Worm (Caenorhabditis elegans) whole organism, late embryonic: ENCODE data around the gene spp-14.

Experiments used
- ceh-14 ChIP-seq: sonication (generic microtip); optimal IDR thresholded peaks from 2 replicates; lab custom pipeline; 2016; ENCODE audit warnings: missing genotype, missing genetic modification characterization, missing compliant biosample characterization
- ceh-2 ChIP-seq: sonication (generic microtip); optimal IDR thresholded peaks from 2 replicates; lab custom pipeline; 2016; ENCODE audit warnings: missing genotype, missing genetic modification characterization, missing compliant biosample characterization
- ceh-22 ChIP-seq: sonication (generic microtip); optimal IDR thresholded peaks from 2 replicates; lab custom pipeline; 2017; ENCODE audit warnings: missing biosample characterization, missing genetic modification characterization
- dmd-4 ChIP-seq: sonication (generic microtip); optimal IDR thresholded peaks from 2 replicates; lab custom pipeline; 2016; ENCODE audit warnings: borderline replicate concordance, missing genetic modification characterization, missing compliant biosample characterization
- fkh-10 ChIP-seq: fragments of 150-350 bp; optimal IDR thresholded peaks from 2 replicates; lab custom pipeline; 2014; ENCODE audit warnings: missing biosample characterization, missing genetic modification reagents, missing genetic modification characterization
- nfya-1 ChIP-seq: sonication (generic microtip); optimal IDR thresholded peaks from 2 replicates; lab custom pipeline; 2017; ENCODE audit warnings: missing genetic modification characterization, mild to moderate bottlenecking, missing compliant biosample characterization, antibody characterized with exemption, moderate library complexity
- nhr-232 ChIP-seq: sonication (generic microtip); optimal IDR thresholded peaks from 2 replicates; lab custom pipeline; 2016; ENCODE audit warnings: missing genetic modification characterization, missing compliant biosample characterization
- pag-3 ChIP-seq: sonication (generic microtip); optimal IDR thresholded peaks from 2 replicates; lab custom pipeline; 2016; ENCODE audit warnings: missing compliant biosample characterization, missing genetic modification characterization, borderline replicate concordance
- pha-4 ChIP-seq: fragments of 150-350 bp; optimal IDR thresholded peaks from 2 replicates; lab custom pipeline; 2018; ENCODE audit warnings: missing biosample characterization, missing genetic modification reagents, missing genetic modification characterization
- ztf-16 ChIP-seq: sonication (generic microtip); optimal IDR thresholded peaks from 2 replicates; lab custom pipeline; 2017; ENCODE audit warnings: missing genetic modification characterization, missing compliant biosample characterization

DNA sequence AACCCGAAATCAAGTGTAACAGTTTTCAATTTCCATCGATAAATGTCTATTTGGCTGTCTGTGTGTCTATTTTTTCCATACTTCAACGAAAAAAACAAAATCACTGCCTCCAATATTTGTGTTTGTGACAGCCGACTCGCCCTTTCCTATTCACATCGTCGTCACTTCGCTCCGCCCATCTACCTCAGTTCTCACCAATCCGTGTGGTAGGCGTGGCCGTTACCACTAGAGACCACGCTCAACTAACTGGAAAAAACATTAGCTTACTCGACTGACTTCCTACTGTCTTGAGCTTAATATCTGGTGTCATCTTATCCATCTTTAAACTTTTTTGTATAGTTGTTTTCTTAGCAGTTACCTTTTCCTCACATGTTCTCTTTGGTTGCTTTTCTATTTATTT lies 19.6 kb downstream of the spp-14 start:
- TF ChIP-seq nfya-1: no peak
- no peak for TF ChIP-seq ceh-14 (tag; lab: Kevin White, UChicago)
- no peak for TF ChIP-seq nhr-232
- TF ChIP-seq ztf-16: no peak
- no peak for TF ChIP-seq pag-3 (tag; lab: Kevin White, UChicago)
- TF ChIP-seq ceh-22 (tag; lab: Kevin White, UChicago): no peak
- TF ChIP-seq ceh-2 (tag; lab: Kevin White, UChicago): no peak
- no peak for TF ChIP-seq fkh-10 (GFP tag; lab: Kevin White, UChicago)
- no peak for TF ChIP-seq dmd-4 (tag; lab: Kevin White, UChicago)
- TF ChIP-seq pha-4: no peak
